Fruit fly (Drosophila melanogaster): ENCODE results near the gene CG18549.
A peak's percentile ranks its signal among the peaks of the same experiment; 100 is the strongest.

CG18549 gene

dm6 chr3R:12425510-12426309 is 23.4 kb upstream of the CG18549 start, which contains the start of gene Pp1-87B:
Pp1-87B (minus strand) TSS chr3R:12425917.
- TF ChIP-seq nmo (GFP tag; optimal IDR thresholded peaks at IDR 0.05), result peak; percentile 72
- no peak for TF ChIP-seq Bteb2 (GFP tag; optimal IDR thresholded peaks at IDR 0.05)
- peak; percentile 26 for TF ChIP-seq shn (GFP tag; optimal IDR thresholded peaks at IDR 0.05)
- TF ChIP-seq CG2116 (GFP tag; optimal IDR thresholded peaks at IDR 0.05), result peak; percentile 66
- TF ChIP-seq GATAe (GFP tag; conservative IDR thresholded peaks at IDR 0.05), result no peak
- TF ChIP-seq stwl (tag; optimal IDR thresholded peaks at IDR 0.05), result peak; percentile 46
- TF ChIP-seq CG18011 (GFP tag; optimal IDR thresholded peaks at IDR 0.05), result no peak
- TF ChIP-seq Oli (tag; optimal IDR thresholded peaks at IDR 0.05), result no peak
- peak; percentile 9 for TF ChIP-seq CG34376 (GFP tag; optimal IDR thresholded peaks at IDR 0.05)
- no peak for TF ChIP-seq CG3281 (GFP tag; optimal IDR thresholded peaks at IDR 0.05)
- peak; percentile 49 for TF ChIP-seq CG9797 (GFP tag; optimal IDR thresholded peaks at IDR 0.05)
- no peak for TF ChIP-seq ssp (GFP tag; IDR thresholded peaks at IDR 0.05)
- TF ChIP-seq Gsc (GFP tag; IDR thresholded peaks at IDR 0.05), result no peak
- TF ChIP-seq Nf-YB (GFP tag; optimal IDR thresholded peaks at IDR 0.05), result peak; percentile 13
- TF ChIP-seq YL-1 (GFP tag; optimal IDR thresholded peaks at IDR 0.05), result peak; percentile 86
- TF ChIP-seq MBD-R2 (GFP tag; IDR thresholded peaks at IDR 0.05), result no peak
- TF ChIP-seq CG1529 (GFP tag; optimal IDR thresholded peaks at IDR 0.05), result no peak
- peak; percentile 19 for TF ChIP-seq CG1603 (tag; optimal IDR thresholded peaks at IDR 0.05)
- TF ChIP-seq CG12391 (tag; optimal IDR thresholded peaks at IDR 0.05), result peak; percentile 20
- TF ChIP-seq prd (optimal IDR thresholded peaks at IDR 0.05), result no peak
- TF ChIP-seq prd (GFP tag; IDR thresholded peaks at IDR 0.05), result peak; percentile 22; the same call in 1 of the 3 replicates
- peak; percentile 89 for TF ChIP-seq dm (GFP tag; optimal IDR thresholded peaks at IDR 0.05)
- peak; percentile 70 for TF ChIP-seq kni (GFP tag; optimal IDR thresholded peaks at IDR 0.05)
- peak; percentile 17 for TF ChIP-seq gfzf (GFP tag; optimal IDR thresholded peaks at IDR 0.05)
- TF ChIP-seq CG5180 (GFP tag; optimal IDR thresholded peaks at IDR 0.05), result no peak
- peak; percentile 66; the same call in 2 of the 3 replicates for TF ChIP-seq HLH4C (GFP tag; IDR thresholded peaks at IDR 0.05; ENCODE audit: partially characterized antibody)
- TF ChIP-seq dmrt99B (tag; optimal IDR thresholded peaks at IDR 0.05), result no peak
- peak; percentile 85 for TF ChIP-seq Lhr (GFP tag; optimal IDR thresholded peaks at IDR 0.05)
- no peak for TF ChIP-seq CG5245 (GFP tag; optimal IDR thresholded peaks at IDR 0.05)
- peak; percentile 76 for TF ChIP-seq Med (GFP tag)
- TF ChIP-seq CG7987 (GFP tag; optimal IDR thresholded peaks at IDR 0.05), result no peak
- TF ChIP-seq eve (GFP tag; optimal IDR thresholded peaks at IDR 0.05), result no peak
- TF ChIP-seq HLH54F (GFP tag; optimal IDR thresholded peaks at IDR 0.05), result no peak
- TF ChIP-seq Pdp1 (GFP tag; optimal IDR thresholded peaks at IDR 0.05), result peak in 1 of 2 experiments; percentile 73
- TF ChIP-seq unc-4 (GFP tag; IDR thresholded peaks at IDR 0.05; ENCODE audit: partially characterized antibody), result no peak
- TF ChIP-seq CG16779 (GFP tag; IDR thresholded peaks at IDR 0.05), result no peak
- TF ChIP-seq tap (tag; optimal IDR thresholded peaks at IDR 0.05), result no peak
- peak; percentile 76 for TF ChIP-seq CG14710 (tag; optimal IDR thresholded peaks at IDR 0.05)
- TF ChIP-seq nau (GFP tag; optimal IDR thresholded peaks at IDR 0.05), result no peak
- 0 out of 3 replicates have a peak, but pooled peaks have one; percentile 5 for TF ChIP-seq ci (GFP tag; IDR thresholded peaks at IDR 0.05)
- peak in 1 of 2 experiments; percentile 8 for TF ChIP-seq crp (GFP tag; optimal IDR thresholded peaks at IDR 0.05)
- TF ChIP-seq Lim3 (GFP tag; IDR thresholded peaks at IDR 0.05), result no peak
- TF ChIP-seq fu2 (GFP tag; optimal IDR thresholded peaks at IDR 0.05), result no peak
- TF ChIP-seq Dp (GFP tag; optimal IDR thresholded peaks at IDR 0.05), result peak; percentile 60
- TF ChIP-seq grn (GFP tag; optimal IDR thresholded peaks at IDR 0.05), result no peak
- no peak for TF ChIP-seq gt (GFP tag; IDR thresholded peaks at IDR 0.05)
- no peak for TF ChIP-seq CG3726 (GFP tag; IDR thresholded peaks at IDR 0.05)
- TF ChIP-seq caup (GFP tag; optimal IDR thresholded peaks at IDR 0.05; ENCODE audit: severe bottlenecking), result peak; percentile 28

Data from whole organism, embryonic.